Fruit fly (Drosophila melanogaster) whole organism: ENCODE results near the gene CG10254.

Experiments
- CG8478 ChIP-seq: fragments of >200 bp; optimal IDR thresholded peaks from 2 replicates; lab custom pipeline; 2018; ENCODE audit warnings: inconsistent platforms
- EcR ChIP-seq, 2 experiments: fragments of >200 bp; optimal IDR thresholded peaks; 2 replicates each; lab custom pipeline; 2017; ENCODE audit warnings: missing biosample characterization in 2 of 2, missing genetic modification characterization in 2 of 2, missing genetic modification reagents in 2 of 2
- pan ChIP-seq: fragments of >200 bp; optimal IDR thresholded peaks from 2 replicates; lab custom pipeline; 2017
- psq ChIP-seq: fragments of >200 bp; optimal IDR thresholded peaks from 2 replicates; lab custom pipeline; 2017

- TF ChIP-seq pan (lab: Kevin White, UChicago), result peak; percentile 23
- TF ChIP-seq EcR (GFP tag; optimal IDR thresholded peaks at IDR 0.05; lab: Kevin White, UChicago), result no peak
- no peak for TF ChIP-seq psq (lab: Kevin White, UChicago)
- no peak for TF ChIP-seq CG8478 (lab: Kevin White, UChicago)
Observed at dm6 chr3R:23669401-23670216, 25.2 kb downstream of the CG10254 start, which contains the start of gene CG31145.
